Fruit fly (Drosophila melanogaster) Kc167 (cell line): ENCODE data around the gene Sld5.

Experiments used
- Myc ChIP-seq: fragments of >200 bp; optimal IDR thresholded peaks from 2 replicates; lab custom pipeline; 2017; ENCODE audit warnings: missing external identifiers
- ttk ChIP-seq: sonication (Bioruptor generic); optimal IDR thresholded peaks from 2 replicates; lab custom pipeline; 2017; ENCODE audit warnings: missing external identifiers

- TF ChIP-seq ttk (lab: Kevin White, UChicago) = no peak
- no peak for TF ChIP-seq Myc (lab: Kevin White, UChicago)
Measured at dm6 chr3R:26105141-26105403, 48.7 kb upstream of the Sld5 start.
